Worm (Caenorhabditis elegans): ENCODE results near the gene C49C8.8.

DNA sequence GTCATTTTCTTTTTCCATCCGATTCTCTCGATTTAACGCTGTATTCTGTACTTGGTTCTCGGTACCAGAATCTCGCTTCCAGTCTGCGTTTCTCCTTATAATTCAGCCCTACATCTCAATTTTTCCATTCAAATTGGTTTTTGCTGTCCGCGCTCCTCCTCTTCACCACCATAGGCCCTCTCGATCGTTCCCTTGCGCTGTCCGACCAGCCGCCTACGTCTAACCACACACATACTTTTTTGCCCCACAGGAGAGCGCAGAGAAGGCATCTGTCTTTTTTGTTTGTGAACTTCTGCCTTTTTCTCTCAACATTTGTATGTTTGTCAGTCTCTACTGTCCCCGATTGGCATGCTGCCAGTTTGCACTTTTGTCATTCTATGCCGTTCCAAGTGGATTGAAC is 24.6 kb upstream of the C49C8.8 start, which contains the start of gene F42A9.11:
- TF ChIP-seq hnd-1 (tag; optimal IDR thresholded peaks at IDR 0.05) = no peak
- TF ChIP-seq hmbx-1 (tag; optimal IDR thresholded peaks at IDR 0.05) = no peak
- TF ChIP-seq ceh-13 (GFP tag; optimal IDR thresholded peaks at IDR 0.05) = no peak
- no peak for TF ChIP-seq ama-1 (optimal IDR thresholded peaks at IDR 0.05)
- TF ChIP-seq F13C5.2 (tag; optimal IDR thresholded peaks at IDR 0.05) = no peak
- no peak for TF ChIP-seq pes-1 (GFP tag; IDR thresholded peaks at IDR 0.05)
- no peak for TF ChIP-seq tbx-11 (GFP tag; IDR thresholded peaks at IDR 0.05)
- no peak for TF ChIP-seq scrt-1 (GFP tag; IDR thresholded peaks at IDR 0.05)
- TF ChIP-seq ceh-36 (tag; optimal IDR thresholded peaks at IDR 0.05) = no peak
- no peak for TF ChIP-seq flt-1 (GFP tag; IDR thresholded peaks at IDR 0.05)
- peak; percentile 12 for TF ChIP-seq hmg-4 (GFP tag; optimal IDR thresholded peaks at IDR 0.05)
